Worm (Caenorhabditis elegans) whole organism, late embryonic: Measurements from ENCODE around the gene F56D5.5.

ENCODE experiments used
- ceh-19 ChIP-seq: fragments of 200-800 bp; sonication (Bioruptor generic); optimal IDR thresholded peaks from 2 replicates; lab custom pipeline; 2018; ENCODE audit warnings: mild to moderate bottlenecking, missing genetic modification characterization, missing compliant biosample characterization
- ceh-48 ChIP-seq: sonication (generic microtip); optimal IDR thresholded peaks from 2 replicates; lab custom pipeline; 2016; ENCODE audit warnings: missing genetic modification characterization, inconsistent platforms, missing compliant biosample characterization
- dmd-4 ChIP-seq: sonication (generic microtip); optimal IDR thresholded peaks from 2 replicates; lab custom pipeline; 2016; ENCODE audit warnings: borderline replicate concordance, missing genetic modification characterization, missing compliant biosample characterization
- fkh-10 ChIP-seq: fragments of 150-350 bp; optimal IDR thresholded peaks from 2 replicates; lab custom pipeline; 2014; ENCODE audit warnings: missing biosample characterization, missing genetic modification reagents, missing genetic modification characterization
- gmeb-2 ChIP-seq: sonication (generic microtip); optimal IDR thresholded peaks from 2 replicates; lab custom pipeline; 2016; ENCODE audit warnings: missing genetic modification characterization, inconsistent platforms, missing compliant biosample characterization
- hlh-30 ChIP-seq: sonication (generic microtip); optimal IDR thresholded peaks from 2 replicates; lab custom pipeline; 2017; ENCODE audit warnings: antibody characterized with exemption, missing genetic modification characterization, missing compliant biosample characterization; ENCODE audit not compliant: insufficient read depth
- nfya-1 ChIP-seq: sonication (generic microtip); optimal IDR thresholded peaks from 2 replicates; lab custom pipeline; 2017; ENCODE audit warnings: missing genetic modification characterization, mild to moderate bottlenecking, missing compliant biosample characterization, antibody characterized with exemption, moderate library complexity
- nhr-232 ChIP-seq: sonication (generic microtip); optimal IDR thresholded peaks from 2 replicates; lab custom pipeline; 2016; ENCODE audit warnings: missing genetic modification characterization, missing compliant biosample characterization
- npax-4 ChIP-seq: sonication (generic microtip); optimal IDR thresholded peaks from 2 replicates; lab custom pipeline; 2016; ENCODE audit warnings: missing genetic modification characterization, missing compliant biosample characterization
- pha-4 ChIP-seq: fragments of 150-350 bp; optimal IDR thresholded peaks from 2 replicates; lab custom pipeline; 2018; ENCODE audit warnings: missing biosample characterization, missing genetic modification reagents, missing genetic modification characterization
- pqm-1 ChIP-seq: sonication (generic microtip); optimal IDR thresholded peaks from 2 replicates; lab custom pipeline; 2016; ENCODE audit warnings: missing genetic modification characterization, missing compliant biosample characterization
- sdc-2 ChIP-seq: sonication (generic microtip); optimal IDR thresholded peaks from 2 replicates; lab custom pipeline; 2016; ENCODE audit warnings: missing genotype, missing genetic modification characterization, missing compliant biosample characterization
- sox-4 ChIP-seq: sonication (generic microtip); optimal IDR thresholded peaks from 2 replicates; lab custom pipeline; 2017; ENCODE audit warnings: mild to moderate bottlenecking, missing genetic modification characterization, inconsistent platforms, missing compliant biosample characterization
- zip-5 ChIP-seq: sonication (generic microtip); optimal IDR thresholded peaks from 2 replicates; lab custom pipeline; 2016; ENCODE audit warnings: missing genetic modification characterization, missing compliant biosample characterization

DNA sequence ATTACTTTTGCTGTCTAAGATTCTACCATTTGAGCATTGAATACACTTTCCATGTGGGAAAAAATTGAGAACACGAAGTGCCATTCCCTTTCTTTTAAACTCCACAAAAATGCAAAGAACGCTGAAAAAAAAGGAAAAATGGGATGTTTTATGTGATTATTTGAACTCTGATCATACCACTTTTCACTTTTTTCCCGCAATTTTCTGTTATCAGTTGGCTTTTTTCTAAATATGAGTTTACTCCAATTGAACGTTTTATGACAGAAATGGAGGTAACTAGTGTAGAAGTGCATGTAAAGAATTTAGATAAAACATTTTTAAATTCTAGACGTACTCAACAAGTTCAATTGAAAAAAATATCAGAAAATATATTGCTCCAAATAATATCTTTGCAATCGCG lies 33.5 kb upstream of the F56D5.5 start:
- TF ChIP-seq sdc-2 (tag; lab: Kevin White, UChicago): no peak
- TF ChIP-seq fkh-10 (GFP tag; lab: Kevin White, UChicago): no peak
- TF ChIP-seq pha-4 (tag; lab: Kevin White, UChicago): no peak
- TF ChIP-seq zip-5 (tag; lab: Kevin White, UChicago): no peak
- no peak for TF ChIP-seq hlh-30 (tag; lab: Kevin White, UChicago)
- no peak for TF ChIP-seq ceh-19 (GFP tag; lab: Kevin White, UChicago)
- no peak for TF ChIP-seq nfya-1
- no peak for TF ChIP-seq nhr-232 (tag; lab: Kevin White, UChicago)
- TF ChIP-seq pqm-1: no peak
- TF ChIP-seq gmeb-2 (tag; lab: Kevin White, UChicago): no peak
- TF ChIP-seq npax-4 (tag; lab: Kevin White, UChicago): no peak
- TF ChIP-seq ceh-48 (tag; lab: Kevin White, UChicago): no peak
- TF ChIP-seq sox-4 (tag; lab: Kevin White, UChicago): no peak
- TF ChIP-seq dmd-4: no peak
